Worm (Caenorhabditis elegans) whole organism, L1 larva: ENCODE data around the gene cdkl-1.

Experiments used
- C04F5.9 ChIP-seq: sonication (generic microtip); optimal IDR thresholded peaks from 2 replicates; lab custom pipeline; 2016; ENCODE audit warnings: missing genetic modification characterization, missing compliant biosample characterization
- C16A3.4 ChIP-seq: fragments of 150-350 bp; optimal IDR thresholded peaks from 2 replicates; lab custom pipeline; 2014; ENCODE audit warnings: missing biosample characterization, missing genetic modification characterization
- aly-2 ChIP-seq: fragments of 150-350 bp; optimal IDR thresholded peaks from 2 replicates; lab custom pipeline; 2014; ENCODE audit warnings: missing biosample characterization, missing genetic modification characterization
- ceh-82 ChIP-seq, 3 experiments: fragments of 150-350 bp in 1 of 3; sonication (generic microtip) in 2 of 3; optimal IDR thresholded peaks; 2 replicates each; lab custom pipeline; 2014 to 2017; ENCODE audit warnings: missing biosample characterization in 3 of 3, missing genetic modification characterization in 3 of 3
- dpl-1 ChIP-seq, 3 experiments: fragments of 150-350 bp in 2 of 3; sonication (generic microtip) in 1 of 3; optimal IDR thresholded peaks; 2 replicates each; lab custom pipeline; 2014 to 2017; ENCODE audit warnings: missing biosample characterization in 3 of 3, missing genetic modification characterization in 3 of 3, missing genetic modification reagents in 3 of 3
- fkh-8 ChIP-seq: sonication (generic microtip); optimal IDR thresholded peaks from 2 replicates; lab custom pipeline; 2016; ENCODE audit warnings: mild to moderate bottlenecking, missing genetic modification characterization, missing compliant biosample characterization
- lin-13 ChIP-seq: fragments of 150-350 bp; optimal IDR thresholded peaks from 2 replicates; lab custom pipeline; 2014; ENCODE audit warnings: missing biosample characterization, missing genetic modification reagents, missing genetic modification characterization
- mdl-1 ChIP-seq, 2 experiments: fragments of 150-350 bp; optimal IDR thresholded peaks; 2 replicates each; lab custom pipeline; 2014 to 2017; ENCODE audit warnings: missing biosample characterization in 2 of 2, missing genetic modification characterization in 2 of 2, inconsistent platforms in 1 of 2
- nhr-76 ChIP-seq: sonication (generic microtip); optimal IDR thresholded peaks from 2 replicates; lab custom pipeline; 2017; ENCODE audit warnings: missing biosample characterization, missing genetic modification characterization
- nhr-77 ChIP-seq: fragments of 150-350 bp; optimal IDR thresholded peaks from 2 replicates; lab custom pipeline; 2014; ENCODE audit warnings: missing biosample characterization, missing genetic modification characterization
- sptf-1 ChIP-seq: fragments of 150-350 bp; optimal IDR thresholded peaks from 2 replicates; lab custom pipeline; 2014; ENCODE audit warnings: missing biosample characterization, missing genetic modification characterization
- tbx-2 ChIP-seq: sonication (generic microtip); optimal IDR thresholded peaks from 2 replicates; lab custom pipeline; 2016; ENCODE audit warnings: missing genetic modification characterization, missing compliant biosample characterization
- zag-1 ChIP-seq: fragments of 150-350 bp; optimal IDR thresholded peaks from 2 replicates; lab custom pipeline; 2014; ENCODE audit warnings: missing biosample characterization, missing genetic modification characterization
- zip-4 ChIP-seq: fragments of 200-800 bp; sonication (Bioruptor generic); optimal IDR thresholded peaks from 2 replicates; lab custom pipeline; 2018; ENCODE audit warnings: mild to moderate bottlenecking, missing genetic modification characterization, moderate library complexity, missing compliant biosample characterization

DNA sequence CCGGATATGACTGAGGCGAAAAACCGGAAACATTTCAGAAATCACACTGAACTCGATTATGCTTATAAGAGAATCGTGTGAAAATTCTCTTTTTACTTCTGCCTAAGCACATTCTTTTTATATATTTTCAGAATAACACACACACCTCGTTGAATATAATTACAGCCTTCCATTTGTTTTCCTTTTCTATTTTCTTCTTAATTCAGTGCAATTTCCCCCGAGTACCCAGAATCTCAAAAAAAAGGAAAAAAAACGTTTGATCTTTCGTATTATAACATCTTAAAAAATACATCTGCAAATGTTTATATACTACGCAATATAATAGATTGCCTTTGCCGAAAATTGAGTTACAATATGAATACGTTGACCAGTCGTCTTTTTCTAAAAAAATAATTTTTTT, 33.1 kb downstream of the cdkl-1 start:
- TF ChIP-seq dpl-1 (GFP tag; optimal IDR thresholded peaks at IDR 0.05; lab: Kevin White, UChicago) (no peak), mdl-1 (tag; optimal IDR thresholded peaks at IDR 0.05; lab: Kevin White, UChicago) (no peak), nhr-77 (tag; lab: Kevin White, UChicago) (no peak), zag-1 (tag; lab: Kevin White, UChicago) (no peak), lin-13 (GFP tag; lab: Kevin White, UChicago) (no peak), nhr-76 (no peak), sptf-1 (tag; lab: Kevin White, UChicago) (no peak), C04F5.9 (tag; lab: Kevin White, UChicago) (no peak), aly-2 (no peak), ceh-82 (tag; optimal IDR thresholded peaks at IDR 0.05; lab: Kevin White, UChicago) (no peak), C16A3.4 (no peak), zip-4 (no peak), tbx-2 (tag; lab: Kevin White, UChicago) (no peak), fkh-8 (tag; lab: Kevin White, UChicago) (peak; percentile 54)
